Fruit fly (Drosophila melanogaster) whole organism, embryonic: ENCODE results near the gene UBL3.

Experiments
- Atf3 ChIP-seq: fragments of 200-800 bp; sonication (Bioruptor generic); optimal IDR thresholded peaks from 3 replicates; lab custom pipeline; 2016; ENCODE audit warnings: missing biosample characterization, missing genetic modification characterization
- CG11085 ChIP-seq: fragments of 200-800 bp; sonication (Bioruptor generic); IDR thresholded peaks from 2 replicates; pipeline ENCODE4 v1.3.6; 2022; ENCODE audit warnings: missing biosample characterization, missing genetic modification characterization
- CG11398 ChIP-seq: fragments of 200-800 bp; sonication (Bioruptor generic); optimal IDR thresholded peaks from 2 replicates; lab custom pipeline; 2016; ENCODE audit warnings: missing biosample characterization, missing genetic modification characterization
- CG11456 ChIP-seq: fragments of 200-800 bp; sonication (Bioruptor generic); IDR thresholded peaks from 3 replicates; pipeline ENCODE4 v1.3.6; 2022; ENCODE audit warnings: missing biosample characterization, missing genetic modification characterization
- CG11695 ChIP-seq: fragments of 200-800 bp; sonication (Bioruptor generic); IDR thresholded peaks from 3 replicates; pipeline ENCODE4 v1.3.6; 2022; ENCODE audit warnings: missing biosample characterization, missing genetic modification characterization
- CG12299 ChIP-seq: fragments of 200-800 bp; sonication (Bioruptor generic); optimal IDR thresholded peaks from 2 replicates; lab custom pipeline; 2018; ENCODE audit warnings: missing biosample characterization, mild to moderate bottlenecking, missing genetic modification characterization
- CG13287 ChIP-seq: fragments of 200-800 bp; sonication (Bioruptor generic); IDR thresholded peaks from 2 replicates; pipeline ENCODE4 v1.3.6; 2022; ENCODE audit warnings: missing biosample characterization, missing genetic modification characterization; ENCODE audit not compliant: partially characterized antibody
- CG13624 ChIP-seq: fragments of 200-800 bp; sonication (Bioruptor generic); optimal IDR thresholded peaks from 2 replicates; lab custom pipeline; 2016; ENCODE audit warnings: missing biosample characterization, missing genetic modification characterization
- CG14050 ChIP-seq: fragments of 200-800 bp; sonication (Bioruptor generic); IDR thresholded peaks from 3 replicates; pipeline ENCODE4 v1.3.6; 2022; ENCODE audit warnings: missing biosample characterization, missing genetic modification characterization
- CG15514 ChIP-seq: fragments of 200-800 bp; sonication (Bioruptor generic); optimal IDR thresholded peaks from 3 replicates; lab custom pipeline; 2017; ENCODE audit warnings: missing biosample characterization, missing genetic modification characterization, mild to moderate bottlenecking, moderate library complexity, missing genetic modification reagents
- CG1647 ChIP-seq: fragments of 200-800 bp; sonication (Bioruptor generic); optimal IDR thresholded peaks from 3 replicates; lab custom pipeline; 2016; ENCODE audit warnings: missing biosample characterization, missing genetic modification characterization
- CG17186 ChIP-seq: fragments of 200-800 bp; sonication (Bioruptor generic); optimal IDR thresholded peaks from 3 replicates; lab custom pipeline; 2017; ENCODE audit warnings: missing biosample characterization, missing genetic modification reagents, missing genetic modification characterization
- CG17359 ChIP-seq: fragments of 200-800 bp; sonication (Bioruptor generic); optimal IDR thresholded peaks from 3 replicates; lab custom pipeline; 2018; ENCODE audit warnings: missing biosample characterization, mild to moderate bottlenecking, missing genetic modification characterization, moderate library complexity
- CG17829 ChIP-seq: fragments of 200-800 bp; optimal IDR thresholded peaks from 2 replicates; lab custom pipeline; 2019; ENCODE audit warnings: missing biosample characterization, mild to moderate bottlenecking, missing genetic modification characterization, moderate library complexity
- CG31365 ChIP-seq: fragments of 200-800 bp; sonication (Bioruptor generic); optimal IDR thresholded peaks from 2 replicates; lab custom pipeline; 2018; ENCODE audit warnings: missing biosample characterization, mild to moderate bottlenecking, missing genetic modification characterization
- CG3847 ChIP-seq: fragments of 200-800 bp; sonication (Bioruptor generic); IDR thresholded peaks from 2 replicates; pipeline ENCODE4 v1.3.6; 2022; ENCODE audit warnings: missing biosample characterization, missing genetic modification characterization
- CG4282 ChIP-seq: fragments of 200-800 bp; sonication (Bioruptor generic); optimal IDR thresholded peaks from 2 replicates; lab custom pipeline; 2016; ENCODE audit warnings: missing biosample characterization, missing genetic modification characterization
- CG4360 ChIP-seq: fragments of 200-800 bp; sonication (Bioruptor generic); IDR thresholded peaks from 2 replicates; pipeline ENCODE4 v1.3.6; 2022; ENCODE audit warnings: missing biosample characterization, missing genetic modification characterization
- CG4424 ChIP-seq: fragments of 200-800 bp; sonication (Bioruptor generic); optimal IDR thresholded peaks from 3 replicates; lab custom pipeline; 2016; ENCODE audit warnings: missing biosample characterization, missing genetic modification characterization
- CG6254 ChIP-seq: fragments of 200-800 bp; sonication (Bioruptor generic); optimal IDR thresholded peaks from 3 replicates; lab custom pipeline; 2017; ENCODE audit warnings: mild to moderate bottlenecking, missing biosample characterization, missing genetic modification reagents, missing genetic modification characterization
- CG6689 ChIP-seq: fragments of 200-800 bp; sonication (Bioruptor generic); IDR thresholded peaks from 2 replicates; pipeline ENCODE4 v1.3.6; 2022; ENCODE audit warnings: missing biosample characterization, missing genetic modification characterization
- CG8089 ChIP-seq: fragments of 200-800 bp; sonication (Bioruptor generic); optimal IDR thresholded peaks from 3 replicates; lab custom pipeline; 2016; ENCODE audit warnings: missing biosample characterization, missing genetic modification characterization
- CG9797 ChIP-seq: fragments of 200-800 bp; sonication (Bioruptor generic); optimal IDR thresholded peaks from 3 replicates; lab custom pipeline; 2018; ENCODE audit warnings: missing biosample characterization, mild to moderate bottlenecking, missing genetic modification characterization
- CrebB ChIP-seq: fragments of 200-800 bp; sonication (Bioruptor generic); optimal IDR thresholded peaks from 3 replicates; lab custom pipeline; 2018; ENCODE audit warnings: missing biosample characterization, mild to moderate bottlenecking, missing genetic modification characterization
- D ChIP-seq, 2 experiments: fragments of 200-800 bp in 1 of 2; fragments of >200 bp in 1 of 2; sonication (Bioruptor generic) in 1 of 2; optimal IDR thresholded peaks; 2 replicates in 1 of 2; 3 replicates in 1 of 2; lab custom pipeline; 2017; ENCODE audit warnings: mild to moderate bottlenecking in 1 of 2, missing biosample characterization in 1 of 2, missing genetic modification characterization in 1 of 2, missing genetic modification reagents in 1 of 2
- Deaf1 ChIP-seq: fragments of 200-800 bp; optimal IDR thresholded peaks from 3 replicates; lab custom pipeline; 2019; ENCODE audit warnings: missing biosample characterization, mild to moderate bottlenecking, missing genetic modification characterization, moderate library complexity
- Fer3 ChIP-seq: fragments of 200-800 bp; sonication (Bioruptor generic); optimal IDR thresholded peaks from 2 replicates; lab custom pipeline; 2018; ENCODE audit warnings: missing biosample characterization, mild to moderate bottlenecking, missing genetic modification characterization, moderate library complexity
- Hmr ChIP-seq: fragments of 200-800 bp; sonication (Bioruptor generic); optimal IDR thresholded peaks from 3 replicates; lab custom pipeline; 2017; ENCODE audit warnings: mild to moderate bottlenecking, missing biosample characterization, missing genetic modification reagents, missing genetic modification characterization
- Lim3 ChIP-seq: fragments of 200-800 bp; sonication (Bioruptor generic); IDR thresholded peaks from 2 replicates; pipeline ENCODE4 v1.3.6; 2022; ENCODE audit warnings: missing biosample characterization, missing genetic modification characterization
- MBD-R2 ChIP-seq: fragments of 200-800 bp; sonication (Bioruptor generic); IDR thresholded peaks from 2 replicates; pipeline ENCODE4 v1.3.6; 2022; ENCODE audit warnings: missing biosample characterization, missing genetic modification characterization
- NFAT ChIP-seq: fragments of 200-800 bp; sonication (Bioruptor generic); IDR thresholded peaks from 2 replicates; pipeline ENCODE4 v1.3.6; 2022; ENCODE audit warnings: missing biosample characterization, missing genetic modification characterization
- NK7.1 ChIP-seq: fragments of 200-800 bp; sonication (Bioruptor generic); optimal IDR thresholded peaks from 3 replicates; lab custom pipeline; 2016; ENCODE audit warnings: missing biosample characterization, missing genetic modification characterization
- Tbp ChIP-seq: fragments of >200 bp; optimal IDR thresholded peaks from 2 replicates; lab custom pipeline; 2018; ENCODE audit warnings: missing biosample characterization, missing genetic modification characterization
- abd-A ChIP-seq: fragments of 200-800 bp; sonication (Bioruptor generic); optimal IDR thresholded peaks from 3 replicates; lab custom pipeline; 2019; ENCODE audit warnings: missing biosample characterization, mild to moderate bottlenecking, missing genetic modification characterization, moderate library complexity
- chinmo ChIP-seq: fragments of 200-800 bp; sonication (Bioruptor generic); IDR thresholded peaks from 4 replicates; pipeline ENCODE4 v1.3.6; 2022; ENCODE audit warnings: missing biosample characterization, missing genetic modification characterization; ENCODE audit not compliant: partially characterized antibody
- corto ChIP-seq: fragments of 200-800 bp; sonication (Bioruptor generic); optimal IDR thresholded peaks from 2 replicates; lab custom pipeline; 2016; ENCODE audit warnings: missing biosample characterization, mild to moderate bottlenecking, missing genetic modification characterization, moderate library complexity
- cwo ChIP-seq: fragments of 200-800 bp; sonication (Bioruptor generic); optimal IDR thresholded peaks from 3 replicates; lab custom pipeline; 2017; ENCODE audit warnings: missing biosample characterization, missing genetic modification characterization, mild to moderate bottlenecking, moderate library complexity, missing genetic modification reagents
- dimm ChIP-seq: fragments of 200-800 bp; sonication (Bioruptor generic); IDR thresholded peaks from 2 replicates; pipeline ENCODE4 v1.3.6; 2022; ENCODE audit warnings: missing biosample characterization, missing genetic modification characterization
- dmrt99B ChIP-seq: fragments of 200-800 bp; sonication (Bioruptor generic); optimal IDR thresholded peaks from 2 replicates; lab custom pipeline; 2018; ENCODE audit warnings: missing biosample characterization, mild to moderate bottlenecking, missing genetic modification characterization, moderate library complexity
- esg ChIP-seq: fragments of 200-800 bp; sonication (Bioruptor generic); conservative IDR thresholded peaks from 2 replicates; pipeline ENCODE4 v1.3.6; 2022; ENCODE audit warnings: missing biosample characterization, missing genetic modification characterization
- gsb-n ChIP-seq: fragments of 200-800 bp; sonication (Bioruptor generic); optimal IDR thresholded peaks from 3 replicates; lab custom pipeline; 2018; ENCODE audit warnings: missing biosample characterization, mild to moderate bottlenecking, missing genetic modification characterization
- hbn ChIP-seq: fragments of 200-800 bp; sonication (Bioruptor generic); IDR thresholded peaks from 2 replicates; pipeline ENCODE4 v1.3.6; 2022; ENCODE audit warnings: missing biosample characterization, missing genetic modification characterization; ENCODE audit not compliant: partially characterized antibody
- her ChIP-seq: fragments of 200-800 bp; sonication (Bioruptor generic); optimal IDR thresholded peaks from 2 replicates; lab custom pipeline; 2016; ENCODE audit warnings: missing biosample characterization, missing genetic modification characterization
- insv ChIP-seq, 2 experiments: fragments of 200-800 bp; sonication (Bioruptor generic); optimal IDR thresholded peaks; 3 replicates each; lab custom pipeline; 2016 to 2018; ENCODE audit warnings: missing biosample characterization in 2 of 2, missing genetic modification characterization in 2 of 2
- nerfin-2 ChIP-seq: fragments of 200-800 bp; sonication (Bioruptor generic); IDR thresholded peaks from 2 replicates; pipeline ENCODE4 v1.3.6; 2022; ENCODE audit warnings: missing biosample characterization, missing genetic modification characterization; ENCODE audit not compliant: partially characterized antibody
- ranshi ChIP-seq: fragments of 200-800 bp; sonication (Bioruptor generic); IDR thresholded peaks from 2 replicates; pipeline ENCODE4 v1.3.6; 2022; ENCODE audit warnings: missing biosample characterization, missing genetic modification characterization
- sima ChIP-seq: fragments of 200-800 bp; sonication (Bioruptor generic); optimal IDR thresholded peaks from 2 replicates; lab custom pipeline; 2016; ENCODE audit warnings: missing biosample characterization, missing genetic modification characterization
- vnd ChIP-seq: fragments of 200-800 bp; sonication (Bioruptor generic); IDR thresholded peaks from 3 replicates; pipeline ENCODE4 v1.3.6; 2022; ENCODE audit warnings: missing biosample characterization, missing genetic modification characterization; ENCODE audit not compliant: partially characterized antibody
- zfh2 ChIP-seq: fragments of 200-800 bp; sonication (Bioruptor generic); optimal IDR thresholded peaks from 2 replicates; lab custom pipeline; 2016; ENCODE audit warnings: missing biosample characterization, missing genetic modification characterization

UBL3 gene

DNA sequence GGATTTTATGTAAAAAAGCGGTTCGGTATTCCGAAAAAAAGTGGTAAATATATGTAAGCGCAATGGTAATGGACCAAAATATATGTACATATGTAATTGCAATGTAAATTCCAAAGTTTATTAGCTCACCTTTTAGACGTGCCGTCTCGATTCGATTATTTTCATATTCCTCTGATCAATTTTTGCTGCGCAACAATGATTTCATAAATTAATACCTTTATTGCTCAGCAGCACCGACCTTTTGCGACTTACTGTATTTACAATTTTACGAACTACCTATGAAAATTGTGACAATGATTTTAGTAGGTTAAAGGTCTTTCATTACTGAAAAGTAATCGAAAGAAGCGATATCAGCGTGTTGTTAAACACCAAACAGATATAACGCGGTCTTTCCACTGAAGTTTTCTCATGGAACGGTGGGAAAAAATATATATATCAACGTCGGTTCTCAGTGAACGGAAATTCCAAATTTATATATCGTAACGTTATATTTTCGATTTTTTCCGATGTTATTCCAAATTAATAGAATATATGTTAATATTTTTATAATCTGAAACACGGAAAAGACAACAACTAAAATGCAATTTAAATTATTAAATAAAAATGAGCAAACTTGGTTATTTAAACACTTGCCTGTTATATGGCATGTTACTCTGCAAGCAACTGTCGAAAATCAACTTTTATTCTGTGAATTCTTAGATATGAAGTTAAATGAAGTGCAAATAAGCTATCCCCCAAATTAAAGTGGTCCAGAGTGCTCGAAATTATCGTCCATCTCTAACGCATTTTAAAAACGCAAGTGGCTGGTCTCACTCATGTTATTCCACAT, 37.0 kb upstream of the UBL3 start, which contains the start of the genes MSBP and CG15916 (continued):
- peak; percentile 32 for TF ChIP-seq Hmr (GFP tag; lab: Kevin White, UChicago)
- TF ChIP-seq CG3847 (GFP tag; lab: Robert Waterston, UW): peak; percentile 32; the same call in 1 of the 2 replicates
- TF ChIP-seq CG15514 (GFP tag; lab: Kevin White, UChicago): peak; percentile 34
- TF ChIP-seq CG17359 (tag; lab: Kevin White, UChicago): no peak
- TF ChIP-seq CG6689 (GFP tag; lab: Robert Waterston, UW): no peak
- TF ChIP-seq CG13624 (GFP tag; lab: Kevin White, UChicago): no peak
- no peak for TF ChIP-seq CG17186
- TF ChIP-seq CG8089 (GFP tag; lab: Kevin White, UChicago): no peak
- peak; percentile 11; the same call in 1 of the 2 replicates for TF ChIP-seq MBD-R2 (GFP tag; lab: Robert Waterston, UW)
- no peak for TF ChIP-seq zfh2 (GFP tag; lab: Kevin White, UChicago)
- TF ChIP-seq NK7.1 (GFP tag; lab: Kevin White, UChicago): no peak
- TF ChIP-seq sima: no peak
- no peak for TF ChIP-seq CG11695 (GFP tag; lab: Robert Waterston, UW)
- no peak for TF ChIP-seq cwo (GFP tag; lab: Kevin White, UChicago)
- TF ChIP-seq CG6254 (GFP tag; lab: Kevin White, UChicago): no peak
- TF ChIP-seq CG4282 (GFP tag; lab: Kevin White, UChicago): no peak
- peak; percentile 41 for TF ChIP-seq CG17829 (tag; lab: Kevin White, UChicago)
- no peak for TF ChIP-seq gsb-n
- TF ChIP-seq esg: peak; percentile 33; the same call in 1 of the 2 replicates
- no peak for TF ChIP-seq Lim3 (GFP tag; lab: Robert Waterston, UW)
- TF ChIP-seq CG1647: no peak
- no peak for TF ChIP-seq vnd
- TF ChIP-seq CG11456 (GFP tag; lab: Robert Waterston, UW): no peak
- TF ChIP-seq CG11085 (GFP tag; lab: Robert Waterston, UW): no peak
- no peak for TF ChIP-seq CG31365 (tag; lab: Kevin White, UChicago)
- TF ChIP-seq corto: no peak
- TF ChIP-seq Fer3 (tag; lab: Kevin White, UChicago): no peak
- no peak for TF ChIP-seq chinmo (GFP tag; lab: Robert Waterston, UW)
- TF ChIP-seq Tbp (GFP tag; lab: Kevin White, UChicago): no peak
- no peak for TF ChIP-seq CG14050 (GFP tag; lab: Robert Waterston, UW)
- TF ChIP-seq CG11398 (GFP tag; lab: Kevin White, UChicago): no peak
- TF ChIP-seq D (optimal IDR thresholded peaks at IDR 0.05; lab: Kevin White, UChicago): no peak
- peak; percentile 37 for TF ChIP-seq D (GFP tag; optimal IDR thresholded peaks at IDR 0.05; lab: Kevin White, UChicago)
- no peak for TF ChIP-seq insv (GFP tag; optimal IDR thresholded peaks at IDR 0.05; lab: Kevin White, UChicago)
- TF ChIP-seq hbn (GFP tag; lab: Robert Waterston, UW): no peak
- TF ChIP-seq dimm (GFP tag; lab: Robert Waterston, UW): no peak
- TF ChIP-seq CG4424 (GFP tag; lab: Kevin White, UChicago): peak; percentile 34
- no peak for TF ChIP-seq abd-A (tag; lab: Kevin White, UChicago)
- no peak for TF ChIP-seq CG9797
- no peak for TF ChIP-seq nerfin-2
- no peak for TF ChIP-seq CG12299 (tag; lab: Kevin White, UChicago)
- no peak for TF ChIP-seq CG4360 (GFP tag; lab: Robert Waterston, UW)
- no peak for TF ChIP-seq dmrt99B (tag; lab: Kevin White, UChicago)
- no peak for TF ChIP-seq Atf3 (GFP tag; lab: Kevin White, UChicago)
- no peak for TF ChIP-seq her (GFP tag; lab: Kevin White, UChicago)
- no peak for TF ChIP-seq CrebB
- no peak for TF ChIP-seq Deaf1 (tag; lab: Kevin White, UChicago)
- peak; percentile 13; the same call in 1 of the 2 replicates for TF ChIP-seq CG13287 (GFP tag; lab: Robert Waterston, UW)
- TF ChIP-seq ranshi (GFP tag; lab: Robert Waterston, UW): no peak
- TF ChIP-seq NFAT: no peak
